7 worm cellular contexts compared by ENCODE assay signal in genomic region chrII:10783201-10783962, ce11.
TF ChIP-seq lines count a peak whose summit lies in the region.

Gene ect-2, minus strand, starts transcription at chrII:10783962.

TF ChIP-seq in whole organism, L1 larva, 84 proteins besides CTCF, POLR2A, EP300 and RAD21:
- TF ChIP-seq lsy-2 (tag; optimal IDR thresholded peaks at IDR 0.05; lab: Kevin White, UChicago) (peak; percentile 4 to 58), skn-1 (tag; optimal IDR thresholded peaks at IDR 0.05; lab: Kevin White, UChicago) (peak; percentile 9), swsn-7 (tag; optimal IDR thresholded peaks at IDR 0.05; lab: Kevin White, UChicago) (no peak), F16B12.6 (tag; optimal IDR thresholded peaks at IDR 0.05; lab: Kevin White, UChicago) (peak; percentile 82), blmp-1 (tag; optimal IDR thresholded peaks at IDR 0.05; lab: Kevin White, UChicago) (peak; percentile 13), snu-23 (GFP tag; optimal IDR thresholded peaks at IDR 0.05; lab: Kevin White, UChicago) (peak; percentile 29), nhr-71 (tag; optimal IDR thresholded peaks at IDR 0.05; lab: Kevin White, UChicago) (peak; percentile 21), ceh-90 (tag; optimal IDR thresholded peaks at IDR 0.05; lab: Kevin White, UChicago) (no peak), efl-1 (optimal IDR thresholded peaks at IDR 0.05; lab: Kevin White, UChicago) (peak; percentile 86 to 88), efl-1 (GFP tag; optimal IDR thresholded peaks at IDR 0.05 in 1 of 2; lab: Kevin White, UChicago) (peak; percentile 87 to 99), dpl-1 (GFP tag; optimal IDR thresholded peaks at IDR 0.05; lab: Kevin White, UChicago) (peak; percentile 81 to 90 (median 86)), unc-86 (tag; optimal IDR thresholded peaks at IDR 0.05; lab: Kevin White, UChicago) (no peak), lin-35 (GFP tag; optimal IDR thresholded peaks at IDR 0.05; lab: Kevin White, UChicago) (peak; percentile 77 to 93)

TF ChIP-seq in whole organism, L2 larva, 48 proteins besides CTCF, POLR2A, EP300 and RAD21 (continues in another document):
- TF ChIP-seq lsy-2 (tag; optimal IDR thresholded peaks at IDR 0.05; lab: Kevin White, UChicago) = peak in 1 of 2 experiments; percentile 29
- TF ChIP-seq crh-2 (tag; optimal IDR thresholded peaks at IDR 0.05; lab: Kevin White, UChicago) = no peak
- TF ChIP-seq sma-9 (GFP tag; optimal IDR thresholded peaks at IDR 0.05; lab: Kevin White, UChicago) = no peak
- TF ChIP-seq sma-9 (tag; optimal IDR thresholded peaks at IDR 0.05; lab: Kevin White, UChicago) = no peak
- TF ChIP-seq unc-55 (GFP tag; optimal IDR thresholded peaks at IDR 0.05; lab: Kevin White, UChicago) = peak; percentile 43
- TF ChIP-seq Y55F3AM.14 (GFP tag; optimal IDR thresholded peaks at IDR 0.05; lab: Kevin White, UChicago) = no peak
- no peak for TF ChIP-seq lin-39 (tag; optimal IDR thresholded peaks at IDR 0.05; lab: Kevin White, UChicago)
- peak; percentile 29 for TF ChIP-seq C34F6.9 (tag; optimal IDR thresholded peaks at IDR 0.05; lab: Kevin White, UChicago)
- no peak for TF ChIP-seq sem-4 (tag; optimal IDR thresholded peaks at IDR 0.05; lab: Kevin White, UChicago)
- TF ChIP-seq alr-1 (tag; optimal IDR thresholded peaks at IDR 0.05; lab: Kevin White, UChicago) = no peak
- TF ChIP-seq zag-1 (tag; optimal IDR thresholded peaks at IDR 0.05; lab: Kevin White, UChicago) = no peak
- no peak for TF ChIP-seq mdl-1 (tag; optimal IDR thresholded peaks at IDR 0.05; lab: Kevin White, UChicago)
- no peak for TF ChIP-seq sma-3 (GFP tag; optimal IDR thresholded peaks at IDR 0.05; lab: Kevin White, UChicago)
- TF ChIP-seq dmd-4 (tag; optimal IDR thresholded peaks at IDR 0.05; lab: Kevin White, UChicago) = no peak

TF ChIP-seq in whole organism, L3 larva, 47 proteins besides CTCF, POLR2A, EP300 and RAD21 (continues in another document):
- TF ChIP-seq nhr-23 (tag; optimal IDR thresholded peaks at IDR 0.05; lab: Kevin White, UChicago) (no peak), tbx-2 (tag; optimal IDR thresholded peaks at IDR 0.05; lab: Kevin White, UChicago) (no peak), unc-62 (GFP tag; optimal IDR thresholded peaks at IDR 0.05; lab: Kevin White, UChicago) (no peak), aly-2 (tag; optimal IDR thresholded peaks at IDR 0.05; lab: Kevin White, UChicago) (no peak), pqm-1 (tag; optimal IDR thresholded peaks at IDR 0.05; lab: Kevin White, UChicago) (no peak), lsy-12 (tag; optimal IDR thresholded peaks at IDR 0.05; lab: Kevin White, UChicago) (no peak), lin-15B (tag; optimal IDR thresholded peaks at IDR 0.05; lab: Kevin White, UChicago) (peak; percentile 5), nfya-1 (tag; optimal IDR thresholded peaks at IDR 0.05; lab: Kevin White, UChicago; ENCODE audit: insufficient read depth) (peak; percentile 34), hmg-11 (tag; optimal IDR thresholded peaks at IDR 0.05; lab: Kevin White, UChicago) (no peak), egl-5 (tag; optimal IDR thresholded peaks at IDR 0.05; lab: Kevin White, UChicago) (no peak), elt-3 (tag; optimal IDR thresholded peaks at IDR 0.05; lab: Kevin White, UChicago) (no peak), snpc-4 (tag; optimal IDR thresholded peaks at IDR 0.05; lab: Kevin White, UChicago) (no peak), sea-2 (GFP tag; optimal IDR thresholded peaks at IDR 0.05; lab: Kevin White, UChicago) (no peak), skn-1 (tag; optimal IDR thresholded peaks at IDR 0.05; lab: Kevin White, UChicago) (no peak)

TF ChIP-seq in whole organism, L4 larva, 104 proteins besides CTCF, POLR2A, EP300 and RAD21 (continues in another document):
- TF ChIP-seq unc-130 (GFP tag; optimal IDR thresholded peaks at IDR 0.05; lab: Kevin White, UChicago) = peak; percentile 29
- TF ChIP-seq lim-7 (GFP tag; IDR thresholded peaks at IDR 0.05; lab: Robert Waterston, UW) = no peak
- TF ChIP-seq zfp-3 (GFP tag; conservative IDR thresholded peaks at IDR 0.05; lab: Robert Waterston, UW) = no peak
- no peak for TF ChIP-seq lir-3 (tag; optimal IDR thresholded peaks at IDR 0.05; lab: Kevin White, UChicago)
- TF ChIP-seq dmd-6 (GFP tag; IDR thresholded peaks at IDR 0.05; lab: Robert Waterston, UW) = no peak
- TF ChIP-seq Y105C5A.15 (GFP tag; IDR thresholded peaks at IDR 0.05; lab: Robert Waterston, UW) = no peak
- TF ChIP-seq nhr-102 (tag; optimal IDR thresholded peaks at IDR 0.05; lab: Kevin White, UChicago) = no peak
- no peak for TF ChIP-seq egl-43 (GFP tag; IDR thresholded peaks at IDR 0.05; lab: Robert Waterston, UW)
- TF ChIP-seq set-16 (GFP tag; IDR thresholded peaks at IDR 0.05; lab: Robert Waterston, UW) = no peak
- no peak for TF ChIP-seq cey-2 (tag; optimal IDR thresholded peaks at IDR 0.05; lab: Kevin White, UChicago; ENCODE audit: borderline replicate concordance, insufficient read depth)
- TF ChIP-seq mep-1 (tag; optimal IDR thresholded peaks at IDR 0.05; lab: Kevin White, UChicago) = no peak
- no peak for TF ChIP-seq nhr-41 (GFP tag; IDR thresholded peaks at IDR 0.05; lab: Robert Waterston, UW)
- TF ChIP-seq ZK337.2 (GFP tag; IDR thresholded peaks at IDR 0.05; lab: Robert Waterston, UW) = no peak
- TF ChIP-seq nhr-28 (tag; optimal IDR thresholded peaks at IDR 0.05; lab: Kevin White, UChicago) = no peak
- TF ChIP-seq dve-1 (tag; optimal IDR thresholded peaks at IDR 0.05; lab: Kevin White, UChicago; ENCODE audit: insufficient read depth) = no peak

TF ChIP-seq in whole organism, late embryonic, 69 proteins besides CTCF, POLR2A, EP300 and RAD21:
- TF ChIP-seq pros-1 (tag; optimal IDR thresholded peaks at IDR 0.05; lab: Kevin White, UChicago) (no peak), sdc-2 (tag; optimal IDR thresholded peaks at IDR 0.05; lab: Kevin White, UChicago) (no peak), ref-2 (tag; optimal IDR thresholded peaks at IDR 0.05; lab: Kevin White, UChicago) (peak; percentile 17), ceh-6 (GFP tag; optimal IDR thresholded peaks at IDR 0.05; lab: Kevin White, UChicago) (no peak)

TF ChIP-seq in whole organism, mixed stage, embryonic, 35 proteins besides CTCF, POLR2A, EP300 and RAD21:
- TF ChIP-seq drap-1 (GFP tag; optimal IDR thresholded peaks at IDR 0.05; lab: Kevin White, UChicago) (no peak), M03D4.4 (tag; optimal IDR thresholded peaks at IDR 0.05; lab: Kevin White, UChicago) (no peak), ham-2 (GFP tag; optimal IDR thresholded peaks at IDR 0.05; lab: Kevin White, UChicago) (peak; percentile 50), unc-39 (tag; optimal IDR thresholded peaks at IDR 0.05; lab: Kevin White, UChicago) (no peak)

TF ChIP-seq in whole organism, young adult, 124 proteins besides CTCF, POLR2A, EP300 and RAD21 (continues in another document):
- TF ChIP-seq F49E8.2 (tag; optimal IDR thresholded peaks at IDR 0.05; lab: Kevin White, UChicago; ENCODE audit: insufficient read depth) = peak; percentile 25
- TF ChIP-seq dox-1 (GFP tag; IDR thresholded peaks at IDR 0.05; lab: Robert Waterston, UW) = no peak
- no peak for TF ChIP-seq F57C9.4 (tag; optimal IDR thresholded peaks at IDR 0.05; lab: Kevin White, UChicago)
- no peak for TF ChIP-seq ztf-28 (GFP tag; IDR thresholded peaks at IDR 0.05; lab: Robert Waterston, UW)
- no peak for TF ChIP-seq atf-7 (tag; optimal IDR thresholded peaks at IDR 0.05; lab: Kevin White, UChicago)
- TF ChIP-seq nhr-80 (tag; optimal IDR thresholded peaks at IDR 0.05; lab: Kevin White, UChicago) = no peak
- peak; percentile 23 for TF ChIP-seq him-1 (tag; optimal IDR thresholded peaks at IDR 0.05; lab: Kevin White, UChicago)
- TF ChIP-seq lin-35 (GFP tag; optimal IDR thresholded peaks at IDR 0.05; lab: Kevin White, UChicago) = peak in 1 of 3 experiments; percentile 9
- TF ChIP-seq ceh-91 (GFP tag; IDR thresholded peaks at IDR 0.05; lab: Robert Waterston, UW) = 0 out of 2 replicates have a peak, but pooled peaks have one; percentile 34
- peak; percentile 93 for TF ChIP-seq lsl-1 (GFP tag; optimal IDR thresholded peaks at IDR 0.05; lab: Kevin White, UChicago)
- no peak for TF ChIP-seq Y53G8AR.9 (GFP tag; conservative IDR thresholded peaks at IDR 0.05; lab: Robert Waterston, UW)
- no peak for TF ChIP-seq lin-26 (GFP tag; IDR thresholded peaks at IDR 0.05; lab: Robert Waterston, UW)
- 0 out of 2 replicates have a peak, but pooled peaks have one; percentile 14 for TF ChIP-seq rcor-1 (GFP tag; IDR thresholded peaks at IDR 0.05; lab: Robert Waterston, UW)
- TF ChIP-seq tbx-9 (tag; optimal IDR thresholded peaks at IDR 0.05; lab: Kevin White, UChicago; ENCODE audit: borderline replicate concordance) = no peak
- no peak for TF ChIP-seq bed-1 (GFP tag; IDR thresholded peaks at IDR 0.05; lab: Robert Waterston, UW)
- TF ChIP-seq nfya-2 (GFP tag; IDR thresholded peaks at IDR 0.05; lab: Robert Waterston, UW) = no peak
- TF ChIP-seq C17E4.6 (GFP tag; IDR thresholded peaks at IDR 0.05; lab: Robert Waterston, UW) = no peak
- no peak for TF ChIP-seq lin-54 (GFP tag; optimal IDR thresholded peaks at IDR 0.05; lab: Kevin White, UChicago)
- no peak for TF ChIP-seq lir-1 (GFP tag; conservative IDR thresholded peaks at IDR 0.05; lab: Robert Waterston, UW)
- peak; percentile 50 for TF ChIP-seq dpl-1 (GFP tag; optimal IDR thresholded peaks at IDR 0.05; lab: Kevin White, UChicago)
- TF ChIP-seq lsy-27 (tag; optimal IDR thresholded peaks at IDR 0.05; lab: Kevin White, UChicago; ENCODE audit: borderline replicate concordance, insufficient read depth) = no peak
- TF ChIP-seq ceh-79 (tag; optimal IDR thresholded peaks at IDR 0.05; lab: Kevin White, UChicago) = no peak
- peak; percentile 60 for TF ChIP-seq D2030.7 (GFP tag; IDR thresholded peaks at IDR 0.05; lab: Robert Waterston, UW)
- no peak for TF ChIP-seq F37B4.10 (GFP tag; IDR thresholded peaks at IDR 0.05; lab: Robert Waterston, UW)
- no peak for TF ChIP-seq attf-3 (GFP tag; conservative IDR thresholded peaks at IDR 0.05; lab: Robert Waterston, UW)
- TF ChIP-seq nhr-90 (tag; optimal IDR thresholded peaks at IDR 0.05; lab: Kevin White, UChicago) = no peak
- no peak for TF ChIP-seq F10E7.11 (tag; optimal IDR thresholded peaks at IDR 0.05; lab: Kevin White, UChicago)
- no peak for TF ChIP-seq ets-4 (GFP tag; optimal IDR thresholded peaks at IDR 0.05; lab: Kevin White, UChicago)
- TF ChIP-seq hmg-20 (GFP tag; IDR thresholded peaks at IDR 0.05; lab: Robert Waterston, UW) = no peak
- TF ChIP-seq sdz-38 (tag; optimal IDR thresholded peaks at IDR 0.05; lab: Kevin White, UChicago) = no peak
- no peak for TF ChIP-seq akir-1 (GFP tag; optimal IDR thresholded peaks at IDR 0.05; lab: Kevin White, UChicago)
- TF ChIP-seq madf-8 (GFP tag; conservative IDR thresholded peaks at IDR 0.05; lab: Robert Waterston, UW) = peak; percentile 77
- TF ChIP-seq cebp-2 (GFP tag; IDR thresholded peaks at IDR 0.05; lab: Robert Waterston, UW) = no peak
- TF ChIP-seq ztf-25 (GFP tag; IDR thresholded peaks at IDR 0.05; lab: Robert Waterston, UW) = no peak
- TF ChIP-seq snpc-3.4 (tag; optimal IDR thresholded peaks at IDR 0.05; lab: Kevin White, UChicago) = no peak
- 0 out of 2 replicates have a peak, but pooled peaks have one; percentile 8 for TF ChIP-seq mcd-1 (GFP tag; IDR thresholded peaks at IDR 0.05; lab: Robert Waterston, UW)
- no peak for TF ChIP-seq ztf-6 (GFP tag; IDR thresholded peaks at IDR 0.05; lab: Robert Waterston, UW)
